Fruit fly (Drosophila melanogaster) whole organism, embryonic: ENCODE measurements around the gene Ppm1.

ENCODE experiments used
- Bteb2 ChIP-seq: fragments of 200-800 bp; sonication (Bioruptor generic); optimal IDR thresholded peaks from 2 replicates; lab custom pipeline; 2016; ENCODE audit warnings: missing biosample characterization, missing genetic modification characterization
- CG10274 ChIP-seq: fragments of 200-800 bp; sonication (Bioruptor generic); optimal IDR thresholded peaks from 3 replicates; lab custom pipeline; 2017; ENCODE audit warnings: missing biosample characterization, mild to moderate bottlenecking, missing genetic modification characterization
- CG10321 ChIP-seq: fragments of 200-800 bp; sonication (Bioruptor generic); IDR thresholded peaks from 2 replicates; pipeline ENCODE4 v1.3.6; 2022; ENCODE audit warnings: missing biosample characterization, missing genetic modification characterization
- CG11456 ChIP-seq: fragments of 200-800 bp; sonication (Bioruptor generic); IDR thresholded peaks from 3 replicates; pipeline ENCODE4 v1.3.6; 2022; ENCODE audit warnings: missing biosample characterization, missing genetic modification characterization
- CG12659 ChIP-seq: fragments of 200-800 bp; sonication (Bioruptor generic); optimal IDR thresholded peaks from 3 replicates; lab custom pipeline; 2017; ENCODE audit warnings: mild to moderate bottlenecking, missing biosample characterization, missing genetic modification reagents, missing genetic modification characterization
- CG12769 ChIP-seq: fragments of 200-800 bp; sonication (Bioruptor generic); optimal IDR thresholded peaks from 2 replicates; lab custom pipeline; 2019; ENCODE audit warnings: missing biosample characterization, mild to moderate bottlenecking, missing genetic modification characterization, moderate library complexity
- CG13287 ChIP-seq: fragments of 200-800 bp; sonication (Bioruptor generic); IDR thresholded peaks from 2 replicates; pipeline ENCODE4 v1.3.6; 2022; ENCODE audit warnings: missing biosample characterization, missing genetic modification characterization; ENCODE audit not compliant: partially characterized antibody
- CG13894 ChIP-seq: fragments of 200-800 bp; sonication (Bioruptor generic); optimal IDR thresholded peaks from 3 replicates; lab custom pipeline; 2018; ENCODE audit warnings: missing biosample characterization, mild to moderate bottlenecking, missing genetic modification characterization, moderate library complexity
- CG1647 ChIP-seq: fragments of 200-800 bp; sonication (Bioruptor generic); optimal IDR thresholded peaks from 3 replicates; lab custom pipeline; 2016; ENCODE audit warnings: missing biosample characterization, missing genetic modification characterization
- CG17186 ChIP-seq: fragments of 200-800 bp; sonication (Bioruptor generic); optimal IDR thresholded peaks from 3 replicates; lab custom pipeline; 2017; ENCODE audit warnings: missing biosample characterization, missing genetic modification reagents, missing genetic modification characterization
- CG17328 ChIP-seq: fragments of 200-800 bp; sonication (Bioruptor generic); IDR thresholded peaks from 2 replicates; pipeline ENCODE4 v1.3.6; 2022; ENCODE audit warnings: missing biosample characterization, missing genetic modification characterization
- CG2199 ChIP-seq: fragments of 200-800 bp; sonication (Bioruptor generic); IDR thresholded peaks from 3 replicates; pipeline ENCODE4 v1.3.6; 2022; ENCODE audit warnings: missing biosample characterization, missing genetic modification characterization
- CG2678 ChIP-seq: fragments of 200-800 bp; sonication (Bioruptor generic); optimal IDR thresholded peaks from 3 replicates; lab custom pipeline; 2019; ENCODE audit warnings: missing biosample characterization, mild to moderate bottlenecking, missing genetic modification characterization, moderate library complexity
- CG30403 ChIP-seq: fragments of 200-800 bp; sonication (Bioruptor generic); optimal IDR thresholded peaks from 3 replicates; lab custom pipeline; 2016; ENCODE audit warnings: missing biosample characterization, missing genetic modification characterization
- CG31224 ChIP-seq: fragments of 200-800 bp; sonication (Bioruptor generic); IDR thresholded peaks from 2 replicates; pipeline ENCODE4 v1.3.6; 2022; ENCODE audit warnings: missing biosample characterization, missing genetic modification characterization
- CG3838 ChIP-seq: fragments of 200-800 bp; sonication (Bioruptor generic); optimal IDR thresholded peaks from 3 replicates; lab custom pipeline; 2016; ENCODE audit warnings: missing biosample characterization, missing genetic modification characterization
- CG3995 ChIP-seq: fragments of 200-800 bp; sonication (Bioruptor generic); optimal IDR thresholded peaks from 3 replicates; lab custom pipeline; 2016; ENCODE audit warnings: missing biosample characterization, missing genetic modification characterization
- CG4282 ChIP-seq: fragments of 200-800 bp; sonication (Bioruptor generic); optimal IDR thresholded peaks from 2 replicates; lab custom pipeline; 2016; ENCODE audit warnings: missing biosample characterization, missing genetic modification characterization
- CG4730 ChIP-seq: fragments of 200-800 bp; sonication (Bioruptor generic); IDR thresholded peaks from 2 replicates; pipeline ENCODE4 v1.3.6; 2022; ENCODE audit warnings: missing biosample characterization, missing genetic modification characterization
- CG5245 ChIP-seq: fragments of 200-800 bp; sonication (Bioruptor generic); optimal IDR thresholded peaks from 3 replicates; lab custom pipeline; 2016; ENCODE audit warnings: missing biosample characterization, missing genetic modification characterization
- CG6254 ChIP-seq: fragments of 200-800 bp; sonication (Bioruptor generic); optimal IDR thresholded peaks from 3 replicates; lab custom pipeline; 2017; ENCODE audit warnings: mild to moderate bottlenecking, missing biosample characterization, missing genetic modification reagents, missing genetic modification characterization
- CG6272 ChIP-seq: fragments of 200-800 bp; sonication (Bioruptor generic); IDR thresholded peaks from 2 replicates; pipeline ENCODE4 v1.3.6; 2022; ENCODE audit warnings: missing biosample characterization, missing genetic modification characterization
- CG6654 ChIP-seq: fragments of 200-800 bp; sonication (Bioruptor generic); optimal IDR thresholded peaks from 2 replicates; lab custom pipeline; 2017; ENCODE audit warnings: missing biosample characterization, mild to moderate bottlenecking, missing genetic modification characterization
- CG9817 ChIP-seq: fragments of 200-800 bp; sonication (Bioruptor generic); optimal IDR thresholded peaks from 2 replicates; lab custom pipeline; 2018; ENCODE audit warnings: missing biosample characterization, mild to moderate bottlenecking, missing genetic modification characterization, moderate library complexity
- CrebB ChIP-seq: fragments of 200-800 bp; sonication (Bioruptor generic); optimal IDR thresholded peaks from 3 replicates; lab custom pipeline; 2018; ENCODE audit warnings: missing biosample characterization, mild to moderate bottlenecking, missing genetic modification characterization
- D ChIP-seq, 2 experiments: fragments of 200-800 bp in 1 of 2; fragments of >200 bp in 1 of 2; sonication (Bioruptor generic) in 1 of 2; optimal IDR thresholded peaks; 2 replicates in 1 of 2; 3 replicates in 1 of 2; lab custom pipeline; 2017; ENCODE audit warnings: mild to moderate bottlenecking in 1 of 2, missing biosample characterization in 1 of 2, missing genetic modification characterization in 1 of 2, missing genetic modification reagents in 1 of 2
- Dp ChIP-seq: fragments of 200-800 bp; sonication (Bioruptor generic); optimal IDR thresholded peaks from 2 replicates; lab custom pipeline; 2018; ENCODE audit warnings: missing biosample characterization, mild to moderate bottlenecking, missing genetic modification characterization, moderate library complexity
- Elba2 ChIP-seq: fragments of 200-800 bp; sonication (Bioruptor generic); optimal IDR thresholded peaks from 3 replicates; lab custom pipeline; 2016; ENCODE audit warnings: missing biosample characterization, missing genetic modification characterization
- MBD-R2 ChIP-seq: fragments of 200-800 bp; sonication (Bioruptor generic); IDR thresholded peaks from 2 replicates; pipeline ENCODE4 v1.3.6; 2022; ENCODE audit warnings: missing biosample characterization, missing genetic modification characterization
- Neu2 ChIP-seq: fragments of 200-800 bp; sonication (Bioruptor generic); optimal IDR thresholded peaks from 3 replicates; lab custom pipeline; 2016; ENCODE audit warnings: missing biosample characterization, missing genetic modification characterization, borderline replicate concordance
- Nf-YA ChIP-seq: fragments of 200-800 bp; sonication (Bioruptor generic); IDR thresholded peaks from 2 replicates; pipeline ENCODE4 v1.3.6; 2022; ENCODE audit warnings: missing biosample characterization, missing genetic modification characterization
- al ChIP-seq: fragments of 200-800 bp; sonication (Bioruptor generic); IDR thresholded peaks from 2 replicates; pipeline ENCODE4 v1.3.6; 2022; ENCODE audit warnings: missing biosample characterization, missing genetic modification characterization
- br ChIP-seq: fragments of >200 bp; optimal IDR thresholded peaks from 2 replicates; lab custom pipeline; 2017
- danr ChIP-seq: fragments of 200-800 bp; sonication (Bioruptor generic); IDR thresholded peaks from 2 replicates; pipeline ENCODE4 v1.3.6; 2022; ENCODE audit warnings: missing biosample characterization, missing genetic modification characterization
- dpn ChIP-seq, 2 experiments: fragments of 200-800 bp; sonication (Bioruptor generic); optimal IDR thresholded peaks; 3 replicates each; lab custom pipeline; 2016; ENCODE audit warnings: missing biosample characterization in 2 of 2, missing genetic modification characterization in 2 of 2
- dysf ChIP-seq: fragments of 200-800 bp; sonication (Bioruptor generic); IDR thresholded peaks from 3 replicates; pipeline ENCODE4 v1.3.6; 2022; ENCODE audit warnings: missing biosample characterization, missing genetic modification characterization
- eyg ChIP-seq: fragments of 200-800 bp; sonication (Bioruptor generic); optimal IDR thresholded peaks from 3 replicates; lab custom pipeline; 2016; ENCODE audit warnings: missing biosample characterization, missing genetic modification characterization
- fd3F ChIP-seq: fragments of 200-800 bp; sonication (Bioruptor generic); optimal IDR thresholded peaks from 2 replicates; lab custom pipeline; 2018; ENCODE audit warnings: missing biosample characterization, mild to moderate bottlenecking, missing genetic modification characterization, moderate library complexity
- ind ChIP-seq: fragments of 200-800 bp; sonication (Bioruptor generic); optimal IDR thresholded peaks from 3 replicates; lab custom pipeline; 2016; ENCODE audit warnings: missing biosample characterization, missing genetic modification characterization
- ken ChIP-seq: fragments of 200-800 bp; sonication (Bioruptor generic); IDR thresholded peaks from 3 replicates; pipeline ENCODE4 v1.3.6; 2022; ENCODE audit warnings: missing biosample characterization, missing genetic modification characterization
- pb ChIP-seq: fragments of 200-800 bp; sonication (Bioruptor generic); optimal IDR thresholded peaks from 3 replicates; lab custom pipeline; 2016; ENCODE audit warnings: missing biosample characterization, missing genetic modification characterization
- pnt ChIP-seq: fragments of 200-800 bp; sonication (Bioruptor generic); optimal IDR thresholded peaks from 3 replicates; lab custom pipeline; 2016; ENCODE audit warnings: missing biosample characterization, missing genetic modification characterization
- ro ChIP-seq: fragments of 200-800 bp; sonication (Bioruptor generic); IDR thresholded peaks from 2 replicates; pipeline ENCODE4 v1.3.6; 2022; ENCODE audit warnings: missing biosample characterization, missing genetic modification characterization
- schlank ChIP-seq: fragments of 200-800 bp; sonication (Bioruptor generic); optimal IDR thresholded peaks from 2 replicates; lab custom pipeline; 2018; ENCODE audit warnings: missing biosample characterization, mild to moderate bottlenecking, missing genetic modification characterization
- ssp ChIP-seq: fragments of 200-800 bp; sonication (Bioruptor generic); IDR thresholded peaks from 2 replicates; pipeline ENCODE4 v1.3.6; 2022; ENCODE audit warnings: missing biosample characterization, missing genetic modification characterization
- tgo ChIP-seq: fragments of 200-800 bp; sonication (Bioruptor generic); IDR thresholded peaks from 3 replicates; pipeline ENCODE4 v1.3.6; 2022; ENCODE audit warnings: missing biosample characterization, missing genetic modification characterization
- ttk ChIP-seq: fragments of 200-800 bp; sonication (Bioruptor generic); IDR thresholded peaks from 2 replicates; pipeline ENCODE4 v2.1.2; 2022; ENCODE audit warnings: missing biosample characterization, missing genetic modification characterization
- unc-4 ChIP-seq: fragments of 200-800 bp; sonication (Bioruptor generic); IDR thresholded peaks from 2 replicates; pipeline ENCODE4 v1.3.6; 2022; ENCODE audit warnings: missing biosample characterization, missing genetic modification characterization; ENCODE audit not compliant: partially characterized antibody
- zf30C ChIP-seq: fragments of 200-800 bp; sonication (Bioruptor generic); optimal IDR thresholded peaks from 3 replicates; lab custom pipeline; 2018; ENCODE audit warnings: missing biosample characterization, mild to moderate bottlenecking, missing genetic modification characterization

Gene Ppm1

DNA sequence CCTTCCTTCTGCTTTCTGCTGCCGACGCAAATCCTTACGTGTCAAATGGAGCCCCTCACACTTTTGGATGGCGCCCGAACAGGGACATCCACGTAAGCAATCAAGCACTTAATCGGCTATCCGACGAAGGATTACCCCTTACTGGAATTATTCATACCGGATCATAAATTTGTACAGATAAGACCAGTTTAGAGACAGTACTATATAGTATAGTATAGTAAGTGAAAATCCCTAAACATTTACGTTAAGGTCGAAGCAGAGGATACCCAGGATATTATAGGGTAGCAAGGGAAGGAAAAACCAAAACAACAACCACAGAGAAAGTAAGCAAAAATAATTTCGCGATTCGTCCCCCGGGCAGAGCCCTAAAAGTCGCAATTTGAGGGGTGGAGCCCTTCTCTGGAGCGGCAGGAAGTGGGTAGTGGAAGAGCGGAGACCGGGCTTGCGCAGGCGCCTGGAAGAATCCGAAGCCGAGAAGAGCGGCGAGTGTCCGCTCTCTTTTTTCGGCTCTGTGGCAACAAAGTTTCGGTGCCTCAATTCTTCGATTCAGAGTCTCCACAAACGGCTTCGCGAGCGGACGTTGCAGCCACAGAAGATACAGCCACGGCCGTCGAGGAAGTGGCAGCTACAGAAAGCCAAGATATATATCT is 35.5 kb upstream of the Ppm1 start (continued):
- TF ChIP-seq CG13894 (tag; lab: Kevin White, UChicago) = peak; percentile 84
- no peak for TF ChIP-seq CG17186 (GFP tag; lab: Kevin White, UChicago)
- TF ChIP-seq CG11456 (GFP tag; lab: Robert Waterston, UW) = peak; percentile 77; the same call in 2 of the 3 replicates
- 0 out of 2 replicates have a peak, but pooled peaks have one; percentile 13 for TF ChIP-seq Nf-YA (GFP tag; lab: Robert Waterston, UW)
- no peak for TF ChIP-seq br (lab: Kevin White, UChicago)
- peak; percentile 92 for TF ChIP-seq CG12769 (tag; lab: Kevin White, UChicago)
- peak; percentile 59 for TF ChIP-seq eyg (GFP tag; lab: Kevin White, UChicago)
- peak; percentile 50 for TF ChIP-seq CG31224 (GFP tag; lab: Robert Waterston, UW)
- 0 out of 2 replicates have a peak, but pooled peaks have one; percentile 5 for TF ChIP-seq CG17328 (GFP tag; lab: Robert Waterston, UW)
- peak; percentile 48 for TF ChIP-seq pnt (GFP tag; lab: Kevin White, UChicago)
- peak; percentile 49; the same call in 1 of the 2 replicates for TF ChIP-seq ttk (GFP tag; lab: Robert Waterston, UW)
- no peak for TF ChIP-seq ro
- TF ChIP-seq CG30403 (GFP tag; lab: Kevin White, UChicago) = peak; percentile 69
- TF ChIP-seq CG4282 (GFP tag; lab: Kevin White, UChicago) = peak; percentile 8
- peak; percentile 34 for TF ChIP-seq CG3995 (GFP tag; lab: Kevin White, UChicago)
- TF ChIP-seq CG9817 (tag; lab: Kevin White, UChicago) = peak; percentile 67
- TF ChIP-seq schlank (tag; lab: Kevin White, UChicago) = peak; percentile 69
- TF ChIP-seq ind = peak; percentile 66
- TF ChIP-seq CG1647 = peak; percentile 45
- TF ChIP-seq ssp (GFP tag; lab: Robert Waterston, UW) = peak; percentile 48
- peak; percentile 5 for TF ChIP-seq CG6254 (GFP tag; lab: Kevin White, UChicago)
- peak; percentile 60 to 69 for TF ChIP-seq dpn (GFP tag; optimal IDR thresholded peaks at IDR 0.05; lab: Kevin White, UChicago)
- TF ChIP-seq CrebB (tag; lab: Kevin White, UChicago) = peak; percentile 57
- TF ChIP-seq pb = peak; percentile 42
- no peak for TF ChIP-seq Dp (GFP tag; lab: Kevin White, UChicago)
- TF ChIP-seq fd3F (GFP tag; lab: Kevin White, UChicago) = peak; percentile 51
- no peak for TF ChIP-seq ken (GFP tag; lab: Robert Waterston, UW)
- peak; percentile 80 for TF ChIP-seq dysf (GFP tag; lab: Robert Waterston, UW)
- 0 out of 2 replicates have a peak, but pooled peaks have one; percentile 12 for TF ChIP-seq CG6272 (GFP tag; lab: Robert Waterston, UW)
- TF ChIP-seq CG3838 (GFP tag; lab: Kevin White, UChicago) = peak; percentile 21
- peak; percentile 50 for TF ChIP-seq CG12659 (GFP tag; lab: Kevin White, UChicago)
- TF ChIP-seq CG4730 (GFP tag; lab: Robert Waterston, UW) = peak; percentile 58
- no peak for TF ChIP-seq CG10274 (GFP tag; lab: Kevin White, UChicago)
- no peak for TF ChIP-seq D (optimal IDR thresholded peaks at IDR 0.05; lab: Kevin White, UChicago)
- no peak for TF ChIP-seq D (GFP tag; optimal IDR thresholded peaks at IDR 0.05; lab: Kevin White, UChicago)
- TF ChIP-seq Neu2 (GFP tag; lab: Kevin White, UChicago) = no peak
- TF ChIP-seq CG2678 (tag; lab: Kevin White, UChicago) = peak; percentile 83
- no peak for TF ChIP-seq CG2199
- TF ChIP-seq tgo = peak; percentile 58; the same call in 2 of the 3 replicates
- TF ChIP-seq zf30C (GFP tag; lab: Kevin White, UChicago) = no peak
- TF ChIP-seq MBD-R2 (GFP tag; lab: Robert Waterston, UW) = peak; percentile 39; the same call in 1 of the 2 replicates
- TF ChIP-seq unc-4 (GFP tag; lab: Robert Waterston, UW) = no peak
- TF ChIP-seq CG6654 (GFP tag; lab: Kevin White, UChicago) = no peak
- 0 out of 2 replicates have a peak, but pooled peaks have one; percentile 35 for TF ChIP-seq CG10321 (GFP tag; lab: Robert Waterston, UW)
- TF ChIP-seq Bteb2 (GFP tag; lab: Kevin White, UChicago) = peak; percentile 58
- peak; percentile 40; the same call in 1 of the 2 replicates for TF ChIP-seq al (GFP tag; lab: Robert Waterston, UW)
- TF ChIP-seq Elba2 (GFP tag; lab: Kevin White, UChicago) = no peak
- peak; percentile 36; the same call in 1 of the 2 replicates for TF ChIP-seq danr (GFP tag; lab: Robert Waterston, UW)
- no peak for TF ChIP-seq CG5245 (GFP tag; lab: Kevin White, UChicago)
- no peak for TF ChIP-seq CG13287
